Fruit fly (Drosophila melanogaster) whole organism, embryonic: ENCODE measurements around the gene CG5909.
A peak's percentile ranks its signal among the peaks of the same experiment; 100 is the strongest.

ENCODE experiments used
- CG11247 ChIP-seq: fragments of 200-800 bp; sonication (Bioruptor generic); IDR thresholded peaks from 2 replicates; pipeline ENCODE4 v1.3.6; 2022; ENCODE audit warnings: missing biosample characterization, missing genetic modification characterization
- Doc3 ChIP-seq: fragments of 200-800 bp; sonication (Bioruptor generic); IDR thresholded peaks from 3 replicates; pipeline ENCODE4 v1.3.6; 2022; ENCODE audit warnings: missing biosample characterization, missing genetic modification characterization; ENCODE audit not compliant: partially characterized antibody
- Drgx ChIP-seq: fragments of 200-800 bp; sonication (Bioruptor generic); IDR thresholded peaks from 2 replicates; pipeline ENCODE4 v1.3.6; 2022; ENCODE audit warnings: missing biosample characterization, missing genetic modification characterization
- HLH3B ChIP-seq: fragments of 200-800 bp; sonication (Bioruptor generic); IDR thresholded peaks from 2 replicates; pipeline ENCODE4 v1.3.6; 2022; ENCODE audit warnings: missing biosample characterization, missing genetic modification characterization
- MBD-R2 ChIP-seq: fragments of 200-800 bp; sonication (Bioruptor generic); IDR thresholded peaks from 2 replicates; pipeline ENCODE4 v1.3.6; 2022; ENCODE audit warnings: missing biosample characterization, missing genetic modification characterization
- Med ChIP-seq: fragments of 200-800 bp; sonication (Bioruptor generic); peaks from one replicate; lab custom pipeline; 2016; ENCODE audit warnings: missing biosample characterization, missing genetic modification characterization, mild to moderate bottlenecking, inconsistent platforms, moderate library complexity
- Ptx1 ChIP-seq: fragments of 200-800 bp; sonication (Bioruptor generic); IDR thresholded peaks from 2 replicates; pipeline ENCODE4 v1.3.6; 2022; ENCODE audit warnings: missing biosample characterization, missing genetic modification characterization
- esg ChIP-seq: fragments of 200-800 bp; sonication (Bioruptor generic); conservative IDR thresholded peaks from 2 replicates; pipeline ENCODE4 v1.3.6; 2022; ENCODE audit warnings: missing biosample characterization, missing genetic modification characterization
- prd ChIP-seq, 3 experiments: fragments of >200 bp in 2 of 3; fragments of 200-800 bp in 1 of 3; sonication (Bioruptor generic) in 1 of 3; optimal IDR thresholded peaks in 2 of 3; IDR thresholded peaks in 1 of 3; 2 replicates in 2 of 3; 3 replicates in 1 of 3; pipeline versions ENCODE4 v1.3.6 to Lab custom; 2017 to 2022; ENCODE audit warnings: missing biosample characterization in 1 of 3, missing genetic modification characterization in 1 of 3
- sens ChIP-seq: fragments of 200-800 bp; sonication (Bioruptor generic); peaks from one replicate; lab custom pipeline; 2016; ENCODE audit warnings: missing biosample characterization, missing genetic modification characterization

Gene CG5909

DNA sequence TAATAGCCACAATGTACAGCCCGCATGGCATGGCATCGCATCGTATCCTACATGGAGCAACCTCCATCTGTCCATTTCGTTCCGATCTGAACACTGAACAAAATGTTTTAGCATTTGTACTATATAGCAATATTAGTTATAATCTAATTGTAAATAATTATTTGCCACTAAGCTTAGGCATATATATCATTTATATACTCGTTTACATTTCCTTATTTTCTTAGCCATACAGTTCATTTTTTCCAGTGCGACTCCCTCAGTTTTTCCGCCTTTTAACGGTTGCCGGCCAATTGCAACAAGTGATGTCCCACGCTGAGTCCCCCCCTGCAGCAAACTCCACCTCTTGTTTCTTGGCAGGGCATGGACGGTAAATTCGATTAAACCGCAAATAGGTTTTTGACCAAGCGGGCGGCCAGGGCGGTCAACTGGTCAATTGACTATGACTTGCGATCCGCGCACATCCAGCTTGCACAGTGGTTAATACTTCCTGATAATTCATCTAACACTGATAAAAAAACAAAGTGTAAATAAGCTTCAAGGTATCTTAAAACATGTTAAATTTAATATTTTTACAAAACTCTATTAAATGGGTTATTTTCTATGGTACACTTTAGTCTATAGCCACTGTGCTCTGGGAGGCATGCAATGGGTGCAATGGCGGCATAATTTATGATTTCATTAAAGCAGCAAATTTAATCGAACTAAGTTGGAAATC, 48.8 kb downstream of the CG5909 start:
- TF ChIP-seq Drgx (GFP tag; lab: Robert Waterston, UW) (peak; percentile 12; the same call in 1 of the 2 replicates), HLH3B (GFP tag; lab: Robert Waterston, UW) (0 out of 2 replicates have a peak, but pooled peaks have one; percentile 27), prd (optimal IDR thresholded peaks at IDR 0.05; lab: Kevin White, UChicago) (no peak), prd (GFP tag; IDR thresholded peaks at IDR 0.05; lab: Robert Waterston, UW) (peak; percentile 20; the same call in 1 of the 3 replicates), MBD-R2 (GFP tag; lab: Robert Waterston, UW) (no peak), Med (GFP tag; lab: Kevin White, UChicago) (peak; percentile 25), esg (GFP tag; lab: Robert Waterston, UW) (0 out of 2 replicates have a peak, but pooled peaks have one; percentile 14), CG11247 (GFP tag; lab: Robert Waterston, UW) (no peak), sens (peak; percentile 27), Ptx1 (GFP tag; lab: Robert Waterston, UW) (0 out of 2 replicates have a peak, but pooled peaks have one; percentile 6), Doc3 (GFP tag; lab: Robert Waterston, UW) (no peak)
